Worm (Caenorhabditis elegans): ENCODE measurements around the gene T05G5.5.
A peak's percentile ranks its signal among the peaks of the same experiment; 100 is the strongest.

DNA sequence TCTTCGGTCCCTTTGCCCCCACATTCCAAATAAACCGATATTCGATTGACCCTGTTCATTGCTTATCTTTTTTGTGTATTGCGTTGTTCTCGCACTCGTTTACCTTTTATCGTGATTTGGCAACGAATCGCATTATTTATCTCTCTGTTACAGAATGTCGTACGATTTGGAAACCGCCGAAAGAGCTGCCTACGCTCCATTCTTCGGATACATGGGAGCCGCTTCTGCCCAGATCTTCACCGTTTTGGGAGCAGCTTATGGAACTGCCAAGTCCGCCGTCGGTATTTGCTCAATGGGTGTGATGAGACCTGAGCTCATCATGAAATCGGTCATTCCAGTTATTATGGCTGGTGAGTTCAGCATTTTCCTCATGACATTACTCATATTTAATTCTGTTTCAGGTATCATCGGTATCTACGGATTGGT, 30.8 kb upstream of the T05G5.5 start, which contains the start of gene vha-2:
- TF ChIP-seq repo-1 (tag; optimal IDR thresholded peaks at IDR 0.05): peak; percentile 62
- TF ChIP-seq F57C9.4 (tag; optimal IDR thresholded peaks at IDR 0.05): no peak
- peak; percentile 25; the same call in 1 of the 2 replicates for TF ChIP-seq nfya-2 (GFP tag; IDR thresholded peaks at IDR 0.05)
- TF ChIP-seq ceh-79 (tag; optimal IDR thresholded peaks at IDR 0.05): peak; percentile 53
- no peak for TF ChIP-seq lin-26 (GFP tag; IDR thresholded peaks at IDR 0.05)
- TF ChIP-seq dpl-1 (GFP tag; optimal IDR thresholded peaks at IDR 0.05): no peak
- TF ChIP-seq K11D2.4 (GFP tag; IDR thresholded peaks at IDR 0.05): no peak
- no peak for TF ChIP-seq bed-2 (GFP tag; IDR thresholded peaks at IDR 0.05)
- no peak for TF ChIP-seq hmg-20 (GFP tag; IDR thresholded peaks at IDR 0.05)
